ENCODE assay signal across 5 worm cellular contexts in genomic region chrV:19158664-19159063, ce11.
TF ChIP-seq lines count a peak whose summit lies in the region.

Y39B6A.5 (minus strand) TSS chrV:19158877.

TF ChIP-seq in whole organism, L1 larva, 84 proteins besides CTCF, POLR2A, EP300 and RAD21 (continued from another document and continues in another):
- TF ChIP-seq ztf-11 (tag; optimal IDR thresholded peaks at IDR 0.05; lab: Kevin White, UChicago), result no peak
- no peak for TF ChIP-seq snpc-4 (tag; optimal IDR thresholded peaks at IDR 0.05; lab: Kevin White, UChicago)
- no peak for TF ChIP-seq fkh-4 (tag; optimal IDR thresholded peaks at IDR 0.05; lab: Kevin White, UChicago; ENCODE audit: borderline replicate concordance)
- no peak for TF ChIP-seq ceh-82 (tag; optimal IDR thresholded peaks at IDR 0.05; lab: Kevin White, UChicago)
- TF ChIP-seq unc-62 (GFP tag; optimal IDR thresholded peaks at IDR 0.05; lab: Kevin White, UChicago), result no peak
- TF ChIP-seq nhr-77 (tag; optimal IDR thresholded peaks at IDR 0.05; lab: Kevin White, UChicago), result peak; percentile 23
- TF ChIP-seq unc-98 (GFP tag; IDR thresholded peaks at IDR 0.05; lab: Robert Waterston, UW), result no peak
- TF ChIP-seq swsn-7 (tag; optimal IDR thresholded peaks at IDR 0.05; lab: Kevin White, UChicago), result peak; percentile 14
- peak; percentile 82 for TF ChIP-seq pqm-1 (tag; optimal IDR thresholded peaks at IDR 0.05; lab: Kevin White, UChicago)
- no peak for TF ChIP-seq unc-86 (tag; optimal IDR thresholded peaks at IDR 0.05; lab: Kevin White, UChicago)
- no peak for TF ChIP-seq F16B12.6 (tag; optimal IDR thresholded peaks at IDR 0.05; lab: Kevin White, UChicago)
- TF ChIP-seq nhr-11 (tag; optimal IDR thresholded peaks at IDR 0.05; lab: Kevin White, UChicago), result no peak
- TF ChIP-seq hpl-2 (GFP tag; optimal IDR thresholded peaks at IDR 0.05; lab: Kevin White, UChicago), result peak; percentile 25
- no peak for TF ChIP-seq ceh-90 (tag; optimal IDR thresholded peaks at IDR 0.05; lab: Kevin White, UChicago)
- TF ChIP-seq nhr-47 (tag; optimal IDR thresholded peaks at IDR 0.05; lab: Kevin White, UChicago), result no peak
- no peak for TF ChIP-seq nhr-28 (tag; optimal IDR thresholded peaks at IDR 0.05; lab: Kevin White, UChicago)
- no peak for TF ChIP-seq snu-23 (GFP tag; optimal IDR thresholded peaks at IDR 0.05; lab: Kevin White, UChicago)
- no peak for TF ChIP-seq lin-39 (tag; optimal IDR thresholded peaks at IDR 0.05; lab: Kevin White, UChicago)
- no peak for TF ChIP-seq ces-1 (GFP tag; optimal IDR thresholded peaks at IDR 0.05; lab: Kevin White, UChicago)
- TF ChIP-seq fos-1 (tag; optimal IDR thresholded peaks at IDR 0.05; lab: Kevin White, UChicago), result no peak
- TF ChIP-seq ama-1 (optimal IDR thresholded peaks at IDR 0.05; lab: Kevin White, UChicago), result no peak
- TF ChIP-seq nhr-90 (tag; optimal IDR thresholded peaks at IDR 0.05; lab: Kevin White, UChicago; ENCODE audit: poor library complexity), result peak; percentile 71
- TF ChIP-seq ceh-63 (GFP tag; optimal IDR thresholded peaks at IDR 0.05; lab: Kevin White, UChicago), result no peak
- TF ChIP-seq egl-13 (tag; optimal IDR thresholded peaks at IDR 0.05; lab: Kevin White, UChicago), result no peak
- TF ChIP-seq sup-37 (GFP tag; optimal IDR thresholded peaks at IDR 0.05; lab: Kevin White, UChicago), result no peak
- TF ChIP-seq mep-1 (tag; optimal IDR thresholded peaks at IDR 0.05; lab: Kevin White, UChicago), result no peak
- peak in 1 of 3 experiments; percentile 20 for TF ChIP-seq dpl-1 (GFP tag; optimal IDR thresholded peaks at IDR 0.05; lab: Kevin White, UChicago)

TF ChIP-seq in whole organism, L2 larva, 48 proteins besides CTCF, POLR2A, EP300 and RAD21 (continued from another document):
- TF ChIP-seq unc-39 (tag; optimal IDR thresholded peaks at IDR 0.05; lab: Kevin White, UChicago) (no peak), sma-3 (GFP tag; optimal IDR thresholded peaks at IDR 0.05; lab: Kevin White, UChicago) (peak; percentile 72), unc-55 (GFP tag; optimal IDR thresholded peaks at IDR 0.05; lab: Kevin White, UChicago) (peak; percentile 12), egl-27 (tag; optimal IDR thresholded peaks at IDR 0.05; lab: Kevin White, UChicago) (no peak), crh-2 (tag; optimal IDR thresholded peaks at IDR 0.05; lab: Kevin White, UChicago) (peak; percentile 99), ceh-82 (tag; optimal IDR thresholded peaks at IDR 0.05; lab: Kevin White, UChicago) (no peak), nhr-10 (tag; optimal IDR thresholded peaks at IDR 0.05; lab: Kevin White, UChicago) (no peak), fos-1 (tag; optimal IDR thresholded peaks at IDR 0.05; lab: Kevin White, UChicago) (peak; percentile 98), nhr-23 (tag; optimal IDR thresholded peaks at IDR 0.05; lab: Kevin White, UChicago) (no peak), elt-1 (tag; optimal IDR thresholded peaks at IDR 0.05; lab: Kevin White, UChicago) (no peak), elt-3 (tag; optimal IDR thresholded peaks at IDR 0.05; lab: Kevin White, UChicago) (no peak), nhr-25 (tag; optimal IDR thresholded peaks at IDR 0.05; lab: Kevin White, UChicago) (no peak), Y55F3AM.14 (GFP tag; optimal IDR thresholded peaks at IDR 0.05; lab: Kevin White, UChicago) (no peak), blmp-1 (tag; optimal IDR thresholded peaks at IDR 0.05; lab: Kevin White, UChicago; ENCODE audit: insufficient read depth) (no peak), lsy-2 (tag; optimal IDR thresholded peaks at IDR 0.05; lab: Kevin White, UChicago) (peak in 1 of 2 experiments; percentile 42), ztf-4 (tag; optimal IDR thresholded peaks at IDR 0.05; lab: Kevin White, UChicago) (no peak)

TF ChIP-seq in whole organism, L3 larva, 47 proteins besides CTCF, POLR2A, EP300 and RAD21 (continued from another document):
- peak; percentile 46 for TF ChIP-seq skn-1 (tag; optimal IDR thresholded peaks at IDR 0.05; lab: Kevin White, UChicago)
- TF ChIP-seq pqm-1 (tag; optimal IDR thresholded peaks at IDR 0.05; lab: Kevin White, UChicago), result peak; percentile 94
- no peak for TF ChIP-seq mdl-1 (tag; optimal IDR thresholded peaks at IDR 0.05; lab: Kevin White, UChicago)
- TF ChIP-seq nfya-1 (tag; optimal IDR thresholded peaks at IDR 0.05; lab: Kevin White, UChicago; ENCODE audit: insufficient read depth), result no peak
TF ChIP-seq in whole organism, L3 larva: peak in this region for 10.

TF ChIP-seq in whole organism, L4 larva, 104 proteins besides CTCF, POLR2A, EP300 and RAD21 (continued from another document and continues in another):
- TF ChIP-seq nhr-237 (tag; optimal IDR thresholded peaks at IDR 0.05; lab: Kevin White, UChicago), result no peak
- peak; percentile 65 for TF ChIP-seq nhr-48 (tag; optimal IDR thresholded peaks at IDR 0.05; lab: Kevin White, UChicago)
- TF ChIP-seq tag-97 (GFP tag; IDR thresholded peaks at IDR 0.05; lab: Robert Waterston, UW), result no peak
- TF ChIP-seq pha-4 (GFP tag; IDR thresholded peaks at IDR 0.05; lab: Robert Waterston, UW), result peak; percentile 64
- TF ChIP-seq pha-4 (tag; optimal IDR thresholded peaks at IDR 0.05; lab: Kevin White, UChicago), result peak; percentile 96
- no peak for TF ChIP-seq arid-1 (GFP tag; conservative IDR thresholded peaks at IDR 0.05; lab: Robert Waterston, UW)
- no peak for TF ChIP-seq unc-130 (GFP tag; optimal IDR thresholded peaks at IDR 0.05; lab: Kevin White, UChicago)
- peak; percentile 65 for TF ChIP-seq nhr-10 (tag; optimal IDR thresholded peaks at IDR 0.05; lab: Kevin White, UChicago)
- TF ChIP-seq php-3 (GFP tag; IDR thresholded peaks at IDR 0.05; lab: Robert Waterston, UW), result peak; percentile 88
- no peak for TF ChIP-seq zfp-3 (GFP tag; conservative IDR thresholded peaks at IDR 0.05; lab: Robert Waterston, UW)
- TF ChIP-seq nhr-11 (tag; optimal IDR thresholded peaks at IDR 0.05; lab: Kevin White, UChicago), result no peak
- TF ChIP-seq hlh-30 (tag; optimal IDR thresholded peaks at IDR 0.05; lab: Kevin White, UChicago; ENCODE audit: insufficient read depth), result peak; percentile 30
- TF ChIP-seq duxl-1 (tag; optimal IDR thresholded peaks at IDR 0.05; lab: Kevin White, UChicago; ENCODE audit: poor library complexity), result no peak
- TF ChIP-seq Y5F2A.4 (GFP tag; optimal IDR thresholded peaks at IDR 0.05; lab: Kevin White, UChicago), result no peak
- no peak for TF ChIP-seq zfp-2 (tag; optimal IDR thresholded peaks at IDR 0.05; lab: Kevin White, UChicago)
- TF ChIP-seq egl-27 (tag; optimal IDR thresholded peaks at IDR 0.05; lab: Kevin White, UChicago), result no peak
- TF ChIP-seq lin-1 (GFP tag; IDR thresholded peaks at IDR 0.05; lab: Robert Waterston, UW), result peak; percentile 94
- peak in 1 of 2 experiments; percentile 46 for TF ChIP-seq hif-1 (tag; optimal IDR thresholded peaks at IDR 0.05; lab: Kevin White, UChicago)
- no peak for TF ChIP-seq lim-7 (GFP tag; IDR thresholded peaks at IDR 0.05; lab: Robert Waterston, UW)
- peak; percentile 71; the same call in 1 of the 2 replicates for TF ChIP-seq ceh-20 (GFP tag; IDR thresholded peaks at IDR 0.05; lab: Robert Waterston, UW)
- TF ChIP-seq dpl-1 (GFP tag; optimal IDR thresholded peaks at IDR 0.05; lab: Kevin White, UChicago), result no peak
- TF ChIP-seq tra-1 (GFP tag; IDR thresholded peaks at IDR 0.05; lab: Robert Waterston, UW), result peak; percentile 51; the same call in 1 of the 2 replicates
- TF ChIP-seq Y75B8A.6 (GFP tag; IDR thresholded peaks at IDR 0.05; lab: Robert Waterston, UW), result no peak
- TF ChIP-seq ceh-62 (tag; optimal IDR thresholded peaks at IDR 0.05; lab: Kevin White, UChicago), result no peak
- peak; percentile 99 for TF ChIP-seq dve-1 (tag; optimal IDR thresholded peaks at IDR 0.05; lab: Kevin White, UChicago; ENCODE audit: insufficient read depth)
- peak; percentile 9 to 68 for TF ChIP-seq lsy-2 (tag; optimal IDR thresholded peaks at IDR 0.05; lab: Kevin White, UChicago)
- no peak for TF ChIP-seq madf-5 (GFP tag; IDR thresholded peaks at IDR 0.05; lab: Robert Waterston, UW)
- TF ChIP-seq mdl-1 (tag; optimal IDR thresholded peaks at IDR 0.05; lab: Kevin White, UChicago), result peak in 1 of 2 experiments; percentile 53
- no peak for TF ChIP-seq gei-8 (GFP tag; optimal IDR thresholded peaks at IDR 0.05; lab: Kevin White, UChicago)
- no peak for TF ChIP-seq ces-1 (GFP tag; optimal IDR thresholded peaks at IDR 0.05; lab: Kevin White, UChicago)
- no peak for TF ChIP-seq vab-7 (GFP tag; IDR thresholded peaks at IDR 0.05; lab: Robert Waterston, UW)
- TF ChIP-seq daf-8 (GFP tag; IDR thresholded peaks at IDR 0.05; lab: Robert Waterston, UW), result no peak
- TF ChIP-seq Y105C5A.15 (GFP tag; IDR thresholded peaks at IDR 0.05; lab: Robert Waterston, UW), result no peak
- no peak for TF ChIP-seq Y48G9A.11 (GFP tag; IDR thresholded peaks at IDR 0.05; lab: Robert Waterston, UW)
- TF ChIP-seq ceh-44 (GFP tag; IDR thresholded peaks at IDR 0.05; lab: Robert Waterston, UW), result no peak
- peak; percentile 80 for TF ChIP-seq aha-1 (tag; lab: Kevin White, UChicago)
- peak; percentile 98 for TF ChIP-seq pqm-1 (tag; optimal IDR thresholded peaks at IDR 0.05; lab: Kevin White, UChicago)
- no peak for TF ChIP-seq ZK546.5 (tag; optimal IDR thresholded peaks at IDR 0.05; lab: Kevin White, UChicago)
- TF ChIP-seq nhr-102 (tag; optimal IDR thresholded peaks at IDR 0.05; lab: Kevin White, UChicago), result peak; percentile 78
- TF ChIP-seq ctbp-1 (GFP tag; IDR thresholded peaks at IDR 0.05; lab: Robert Waterston, UW), result no peak
- peak; percentile 95 for TF ChIP-seq nhr-6 (tag; optimal IDR thresholded peaks at IDR 0.05; lab: Kevin White, UChicago)
- no peak for TF ChIP-seq lin-29 (GFP tag; IDR thresholded peaks at IDR 0.05; lab: Robert Waterston, UW)
- peak; percentile 81 for TF ChIP-seq mes-2 (tag; optimal IDR thresholded peaks at IDR 0.05; lab: Kevin White, UChicago; ENCODE audit: poor library complexity, severe bottlenecking)
- TF ChIP-seq ceh-82 (tag; optimal IDR thresholded peaks at IDR 0.05; lab: Kevin White, UChicago), result no peak
- peak; percentile 83 for TF ChIP-seq lin-13 (GFP tag; optimal IDR thresholded peaks at IDR 0.05; lab: Kevin White, UChicago)
- TF ChIP-seq saeg-2 (GFP tag; IDR thresholded peaks at IDR 0.05; lab: Robert Waterston, UW), result no peak

TF ChIP-seq in whole organism, young adult, 124 proteins besides CTCF, POLR2A, EP300 and RAD21 (continued from another document):
- TF ChIP-seq K12H6.12 (tag; optimal IDR thresholded peaks at IDR 0.05; lab: Kevin White, UChicago) (peak; percentile 6), ztf-25 (GFP tag; IDR thresholded peaks at IDR 0.05; lab: Robert Waterston, UW) (no peak), lin-54 (GFP tag; optimal IDR thresholded peaks at IDR 0.05; lab: Kevin White, UChicago) (peak; percentile 47), egl-44 (GFP tag; IDR thresholded peaks at IDR 0.05; lab: Robert Waterston, UW) (0 out of 2 replicates have a peak, but pooled peaks have one; percentile 29), F39B2.1 (GFP tag; IDR thresholded peaks at IDR 0.05; lab: Robert Waterston, UW) (no peak), ztf-22 (GFP tag; optimal IDR thresholded peaks at IDR 0.05; lab: Kevin White, UChicago) (peak; percentile 91), F22D6.2 (tag; optimal IDR thresholded peaks at IDR 0.05; lab: Kevin White, UChicago) (peak; percentile 0), chd-7 (tag; optimal IDR thresholded peaks at IDR 0.05; lab: Kevin White, UChicago) (no peak), F57C9.4 (tag; optimal IDR thresholded peaks at IDR 0.05; lab: Kevin White, UChicago) (no peak), akir-1 (GFP tag; optimal IDR thresholded peaks at IDR 0.05; lab: Kevin White, UChicago) (no peak), lin-40 (tag; optimal IDR thresholded peaks at IDR 0.05; lab: Kevin White, UChicago) (peak; percentile 55)
